Worm (Caenorhabditis elegans) whole organism, young adult: ENCODE measurements around the gene Y7A5A.10.

Source experiments
- F22D6.2 ChIP-seq: sonication (generic microtip); optimal IDR thresholded peaks from 2 replicates; lab custom pipeline; 2016; ENCODE audit warnings: mild to moderate bottlenecking, missing genetic modification characterization, missing compliant biosample characterization
- F23B12.7 ChIP-seq: sonication (generic microtip); optimal IDR thresholded peaks from 2 replicates; lab custom pipeline; 2017; ENCODE audit warnings: missing genetic modification characterization, mild to moderate bottlenecking, missing compliant biosample characterization, antibody characterized with exemption, moderate library complexity; ENCODE audit not compliant: insufficient read depth
- F52B5.7 ChIP-seq: sonication (generic microtip); optimal IDR thresholded peaks from 2 replicates; lab custom pipeline; 2016; ENCODE audit warnings: mild to moderate bottlenecking, missing genetic modification characterization, missing compliant biosample characterization
- F57A8.1 ChIP-seq: fragments of 200-800 bp; sonication (Bioruptor generic); optimal IDR thresholded peaks from 2 replicates; lab custom pipeline; 2018; ENCODE audit warnings: mild to moderate bottlenecking, missing genetic modification characterization, moderate library complexity, missing compliant biosample characterization
- ZK185.1 ChIP-seq: sonication (generic microtip); optimal IDR thresholded peaks from 2 replicates; lab custom pipeline; 2016; ENCODE audit warnings: mild to moderate bottlenecking, missing genetic modification characterization, missing compliant biosample characterization; ENCODE audit not compliant: poor library complexity, severe bottlenecking
- akir-1 ChIP-seq: fragments of 200-800 bp; sonication (Bioruptor generic); optimal IDR thresholded peaks from 2 replicates; lab custom pipeline; 2018; ENCODE audit warnings: mild to moderate bottlenecking, missing genetic modification characterization, moderate library complexity, missing compliant biosample characterization
- cebp-1 ChIP-seq, 2 experiments: fragments of 200-800 bp in 1 of 2; sonication (Bioruptor generic) in 1 of 2; sonication (generic microtip) in 1 of 2; IDR thresholded peaks in 1 of 2; optimal IDR thresholded peaks in 1 of 2; 2 replicates each; pipeline versions ENCODE4 v1.3.6 to Lab custom; 2017 to 2022; ENCODE audit warnings: missing compliant biosample characterization in 2 of 2, missing genetic modification characterization in 2 of 2, mild to moderate bottlenecking in 1 of 2, missing genetic modification reagents in 1 of 2, moderate library complexity in 1 of 2
- cebp-2 ChIP-seq: fragments of 200-800 bp; sonication (Bioruptor generic); IDR thresholded peaks from 2 replicates; pipeline ENCODE4 v1.3.6; 2022; ENCODE audit warnings: missing genetic modification characterization, missing compliant biosample characterization
- ceh-40 ChIP-seq: fragments of 200-800 bp; sonication (Bioruptor generic); IDR thresholded peaks from 2 replicates; pipeline ENCODE4 v1.3.6; 2022; ENCODE audit warnings: missing genetic modification characterization, missing compliant biosample characterization
- ceh-58 ChIP-seq: fragments of 200-800 bp; sonication (Bioruptor generic); IDR thresholded peaks from 2 replicates; pipeline ENCODE4 v1.3.6; 2022; ENCODE audit warnings: missing genetic modification characterization, missing compliant biosample characterization
- chd-7 ChIP-seq: sonication (generic microtip); optimal IDR thresholded peaks from 2 replicates; lab custom pipeline; 2016; ENCODE audit warnings: mild to moderate bottlenecking, missing genetic modification characterization, moderate library complexity, missing compliant biosample characterization
- dpl-1 ChIP-seq: fragments of 150-350 bp; optimal IDR thresholded peaks from 2 replicates; lab custom pipeline; 2014; ENCODE audit warnings: missing biosample characterization, missing genetic modification reagents, missing genetic modification characterization
- egrh-3 ChIP-seq: fragments of 200-800 bp; sonication (Bioruptor generic); IDR thresholded peaks from 2 replicates; pipeline ENCODE4 v1.3.6; 2022; ENCODE audit warnings: missing genetic modification reagents, missing genetic modification characterization, missing compliant biosample characterization
- him-1 ChIP-seq: sonication (generic microtip); optimal IDR thresholded peaks from 2 replicates; lab custom pipeline; 2016; ENCODE audit warnings: missing genotype, missing genetic modification reagents, missing genetic modification characterization, missing compliant biosample characterization
- lag-1 ChIP-seq: fragments of 200-800 bp; sonication (Bioruptor generic); IDR thresholded peaks from 2 replicates; pipeline ENCODE4 v1.3.6; 2022; ENCODE audit warnings: missing genetic modification reagents, missing genetic modification characterization, missing compliant biosample characterization
- let-526 ChIP-seq: fragments of 200-800 bp; sonication (Bioruptor generic); IDR thresholded peaks from 2 replicates; pipeline ENCODE4 v1.3.6; 2022; ENCODE audit warnings: missing genetic modification reagents, missing genetic modification characterization, missing compliant biosample characterization
- let-607 ChIP-seq, 2 experiments: fragments of 200-800 bp in 1 of 2; sonication (Bioruptor generic) in 1 of 2; sonication (generic microtip) in 1 of 2; optimal IDR thresholded peaks; 2 replicates each; lab custom pipeline; 2016 to 2018; ENCODE audit warnings: mild to moderate bottlenecking in 2 of 2, missing compliant biosample characterization in 2 of 2, missing genetic modification characterization in 2 of 2, moderate library complexity in 2 of 2, missing genotype in 1 of 2
- lin-26 ChIP-seq: fragments of 200-800 bp; sonication (Bioruptor generic); IDR thresholded peaks from 2 replicates; pipeline ENCODE4 v1.3.6; 2022; ENCODE audit warnings: missing genetic modification reagents, missing genetic modification characterization, missing compliant biosample characterization
- lin-35 ChIP-seq, 3 experiments: fragments of 150-350 bp in 2 of 3; sonication (generic microtip) in 1 of 3; optimal IDR thresholded peaks; 2 replicates each; lab custom pipeline; 2014 to 2018; ENCODE audit warnings: missing biosample characterization in 3 of 3, missing genetic modification characterization in 3 of 3, missing genetic modification reagents in 3 of 3
- lin-54 ChIP-seq: fragments of 200-800 bp; sonication (Bioruptor generic); optimal IDR thresholded peaks from 2 replicates; lab custom pipeline; 2018; ENCODE audit warnings: mild to moderate bottlenecking, missing genetic modification characterization, missing compliant biosample characterization
- lsl-1 ChIP-seq: fragments of 200-800 bp; sonication (Bioruptor generic); optimal IDR thresholded peaks from 2 replicates; lab custom pipeline; 2018; ENCODE audit warnings: mild to moderate bottlenecking, missing genetic modification characterization, moderate library complexity, missing compliant biosample characterization
- madf-3 ChIP-seq: fragments of 200-800 bp; sonication (Bioruptor generic); IDR thresholded peaks from 2 replicates; pipeline ENCODE4 v1.3.6; 2022; ENCODE audit warnings: missing genetic modification reagents, missing genetic modification characterization, missing compliant biosample characterization
- nfya-1 ChIP-seq: sonication (generic microtip); optimal IDR thresholded peaks from 2 replicates; lab custom pipeline; 2017; ENCODE audit warnings: antibody characterized with exemption, missing compliant biosample characterization, missing genetic modification characterization, borderline replicate concordance; ENCODE audit not compliant: insufficient read depth
- nfya-2 ChIP-seq: fragments of 200-800 bp; sonication (Bioruptor generic); IDR thresholded peaks from 2 replicates; pipeline ENCODE4 v1.3.6; 2022; ENCODE audit warnings: missing genetic modification reagents, missing genetic modification characterization, missing compliant biosample characterization
- nhr-120 ChIP-seq: fragments of 200-800 bp; sonication (Bioruptor generic); IDR thresholded peaks from 2 replicates; pipeline ENCODE4 v1.3.6; 2022; ENCODE audit warnings: missing genetic modification characterization, missing compliant biosample characterization
- rcor-1 ChIP-seq: fragments of 200-800 bp; sonication (Bioruptor generic); IDR thresholded peaks from 2 replicates; pipeline ENCODE4 v1.3.6; 2022; ENCODE audit warnings: missing genetic modification reagents, missing genetic modification characterization, missing compliant biosample characterization
- rpc-1 ChIP-seq, 2 experiments: fragments of 150-350 bp in 1 of 2; sonication (generic microtip) in 1 of 2; optimal IDR thresholded peaks; 2 replicates each; lab custom pipeline; 2014 to 2018; ENCODE audit warnings: missing biosample characterization in 1 of 2, missing genetic modification characterization in 1 of 2, missing genetic modification reagents in 1 of 2, missing genotype in 1 of 2
- sea-2 ChIP-seq: fragments of 200-800 bp; sonication (Bioruptor generic); IDR thresholded peaks from 2 replicates; pipeline ENCODE4 v1.3.6; 2022; ENCODE audit warnings: missing genetic modification characterization, missing compliant biosample characterization
- snpc-1.1 ChIP-seq: sonication (generic microtip); optimal IDR thresholded peaks from 2 replicates; lab custom pipeline; 2017; ENCODE audit warnings: missing genetic modification characterization, mild to moderate bottlenecking, missing compliant biosample characterization, antibody characterized with exemption, moderate library complexity, missing genotype, missing genetic modification reagents; ENCODE audit not compliant: insufficient read depth
- snpc-3.4 ChIP-seq: sonication (generic microtip); optimal IDR thresholded peaks from 2 replicates; lab custom pipeline; 2017; ENCODE audit warnings: missing genetic modification characterization, mild to moderate bottlenecking, missing compliant biosample characterization, antibody characterized with exemption, moderate library complexity, missing genotype, missing genetic modification reagents
- snpc-4 ChIP-seq, 5 experiments: fragments of 150-350 bp in 1 of 5; sonication (generic microtip) in 4 of 5; optimal IDR thresholded peaks; 2 replicates each; lab custom pipeline; 2014 to 2018; ENCODE audit warnings: missing genetic modification characterization in 5 of 5, missing biosample characterization in 3 of 5, antibody characterized with exemption in 2 of 5, mild to moderate bottlenecking in 2 of 5, missing compliant biosample characterization in 2 of 5, missing genotype in 2 of 5, moderate library complexity in 2 of 5, missing genetic modification reagents in 1 of 5
- tbp1 ChIP-seq: fragments of 200-800 bp; sonication (Bioruptor generic); optimal IDR thresholded peaks from 2 replicates; lab custom pipeline; 2018; ENCODE audit warnings: mild to moderate bottlenecking, missing genetic modification characterization, missing compliant biosample characterization
- xnd-1 ChIP-seq: sonication (generic microtip); optimal IDR thresholded peaks from 2 replicates; lab custom pipeline; 2016; ENCODE audit warnings: missing genotype, missing genetic modification reagents, missing genetic modification characterization, missing compliant biosample characterization
- ztf-25 ChIP-seq: fragments of 200-800 bp; sonication (Bioruptor generic); IDR thresholded peaks from 2 replicates; pipeline ENCODE4 v1.3.6; 2022; ENCODE audit warnings: missing genetic modification reagents, missing genetic modification characterization, missing compliant biosample characterization

The Y7A5A.10 gene

ce11 chrX:15766861-15767260 lies 28.0 kb downstream of the Y7A5A.10 start:
- TF ChIP-seq snpc-3.4 (tag; lab: Kevin White, UChicago) (no peak), F22D6.2 (tag; lab: Kevin White, UChicago) (no peak), F52B5.7 (tag; lab: Kevin White, UChicago) (no peak), lag-1 (GFP tag; lab: Robert Waterston, UW) (no peak), nfya-1 (tag; lab: Kevin White, UChicago) (no peak), dpl-1 (GFP tag; lab: Kevin White, UChicago) (no peak), ZK185.1 (tag; lab: Kevin White, UChicago) (no peak), egrh-3 (peak; percentile 62; the same call in 1 of the 2 replicates), cebp-1 (GFP tag; IDR thresholded peaks at IDR 0.05; lab: Robert Waterston, UW) (no peak), cebp-1 (tag; optimal IDR thresholded peaks at IDR 0.05; lab: Kevin White, UChicago) (no peak), chd-7 (tag; lab: Kevin White, UChicago) (no peak), lin-35 (GFP tag; optimal IDR thresholded peaks at IDR 0.05; lab: Kevin White, UChicago) (no peak), snpc-4 (GFP tag; optimal IDR thresholded peaks at IDR 0.05; lab: Kevin White, UChicago) (no peak), snpc-4 (tag; optimal IDR thresholded peaks at IDR 0.05; lab: Kevin White, UChicago) (peak in 2 of 4 experiments; percentile 31 to 35), sea-2 (GFP tag; lab: Robert Waterston, UW) (no peak)
- TF ChIP-seq, all 124 proteins: peak for 2

- TF ChIP-seq ceh-40 (no peak), rcor-1 (GFP tag; lab: Robert Waterston, UW) (no peak), lsl-1 (GFP tag; lab: Kevin White, UChicago) (no peak), rpc-1 (optimal IDR thresholded peaks at IDR 0.05; lab: Kevin White, UChicago) (no peak), rpc-1 (tag; optimal IDR thresholded peaks at IDR 0.05; lab: Kevin White, UChicago) (no peak), lin-26 (GFP tag; lab: Robert Waterston, UW) (no peak), let-526 (GFP tag; lab: Robert Waterston, UW) (no peak), cebp-2 (GFP tag; lab: Robert Waterston, UW) (no peak), lin-54 (GFP tag; lab: Kevin White, UChicago) (no peak), akir-1 (no peak), nhr-120 (no peak), F23B12.7 (tag; lab: Kevin White, UChicago) (no peak), ztf-25 (GFP tag; lab: Robert Waterston, UW) (no peak), xnd-1 (tag; lab: Kevin White, UChicago) (no peak), madf-3 (GFP tag; lab: Robert Waterston, UW) (no peak), F57A8.1 (no peak), snpc-1.1 (no peak), snpc-4 (GFP tag; optimal IDR thresholded peaks at IDR 0.05; lab: Kevin White, UChicago) (no peak), snpc-4 (tag; optimal IDR thresholded peaks at IDR 0.05; lab: Kevin White, UChicago) (no peak), him-1 (tag; lab: Kevin White, UChicago) (no peak), tbp1 (no peak), let-607 (tag; optimal IDR thresholded peaks at IDR 0.05; lab: Kevin White, UChicago) (no peak)
Observed at ce11 chrX:15766147-15766546, 28.7 kb downstream of the Y7A5A.10 start, which contains the start of gene bus-17. Gene bus-17 (minus strand): TSS chrX:15766354.

- TF ChIP-seq snpc-4 (GFP tag; optimal IDR thresholded peaks at IDR 0.05; lab: Kevin White, UChicago), result no peak
- TF ChIP-seq snpc-4 (tag; optimal IDR thresholded peaks at IDR 0.05; lab: Kevin White, UChicago), result peak in 2 of 4 experiments; percentile 53 to 69
- no peak for TF ChIP-seq madf-3 (GFP tag; lab: Robert Waterston, UW)
- no peak for TF ChIP-seq lsl-1 (GFP tag; lab: Kevin White, UChicago)
- no peak for TF ChIP-seq ceh-58
- no peak for TF ChIP-seq F57A8.1
- no peak for TF ChIP-seq nfya-2 (GFP tag; lab: Robert Waterston, UW)
- TF ChIP-seq, all 124 proteins: peak for 1
Observed at ce11 chrX:15759222-15759621, 35.7 kb downstream of the Y7A5A.10 start.
